Worm (Caenorhabditis elegans) whole organism, L3 larva: ENCODE results near the gene dmd-6.

Experiments used
- R02D3.7 ChIP-seq: fragments of 150-350 bp; optimal IDR thresholded peaks from 2 replicates; lab custom pipeline; 2014; ENCODE audit warnings: missing biosample characterization, missing genetic modification characterization
- aly-2 ChIP-seq: fragments of 150-350 bp; optimal IDR thresholded peaks from 2 replicates; lab custom pipeline; 2014; ENCODE audit warnings: missing biosample characterization, missing genetic modification characterization
- ama-1 ChIP-seq: fragments of 150-350 bp; optimal IDR thresholded peaks from 2 replicates; lab custom pipeline; 2018
- ceh-16 ChIP-seq: sonication (generic microtip); optimal IDR thresholded peaks from 2 replicates; lab custom pipeline; 2017; ENCODE audit warnings: missing biosample characterization, missing genetic modification characterization
- ceh-28 ChIP-seq: fragments of 150-350 bp; optimal IDR thresholded peaks from 2 replicates; lab custom pipeline; 2014; ENCODE audit warnings: missing biosample characterization, missing genetic modification reagents, missing genetic modification characterization
- ceh-82 ChIP-seq: fragments of 150-350 bp; optimal IDR thresholded peaks from 2 replicates; lab custom pipeline; 2014; ENCODE audit warnings: missing biosample characterization, missing genetic modification characterization
- egl-27 ChIP-seq: sonication (generic microtip); optimal IDR thresholded peaks from 4 replicates; lab custom pipeline; 2017; ENCODE audit warnings: missing biosample characterization, missing genetic modification reagents, missing genetic modification characterization
- elt-1 ChIP-seq: fragments of 150-350 bp; optimal IDR thresholded peaks from 2 replicates; lab custom pipeline; 2014; ENCODE audit warnings: missing biosample characterization, missing genetic modification characterization
- elt-2 ChIP-seq: sonication (generic microtip); optimal IDR thresholded peaks from 2 replicates; lab custom pipeline; 2016; ENCODE audit warnings: missing genetic modification reagents, mild to moderate bottlenecking, missing genetic modification characterization, missing compliant biosample characterization
- elt-3 ChIP-seq, 3 experiments: fragments of 150-350 bp in 1 of 3; sonication (generic microtip) in 2 of 3; optimal IDR thresholded peaks; 2 replicates in 2 of 3; 4 replicates in 1 of 3; lab custom pipeline; 2014 to 2017; ENCODE audit warnings: missing biosample characterization in 3 of 3, missing genetic modification characterization in 3 of 3
- fkh-10 ChIP-seq: sonication (generic microtip); optimal IDR thresholded peaks from 2 replicates; lab custom pipeline; 2017; ENCODE audit warnings: missing biosample characterization, missing genetic modification reagents, missing genetic modification characterization
- fos-1 ChIP-seq: fragments of 150-350 bp; optimal IDR thresholded peaks from 2 replicates; lab custom pipeline; 2014; ENCODE audit warnings: missing biosample characterization, missing genetic modification characterization
- jun-1 ChIP-seq: fragments of 150-350 bp; optimal IDR thresholded peaks from 2 replicates; lab custom pipeline; 2014; ENCODE audit warnings: missing biosample characterization, missing genetic modification reagents, missing genetic modification characterization
- lin-15B ChIP-seq: fragments of 150-350 bp; optimal IDR thresholded peaks from 2 replicates; lab custom pipeline; 2014; ENCODE audit warnings: missing biosample characterization, missing genetic modification characterization
- lin-39 ChIP-seq: fragments of 150-350 bp; optimal IDR thresholded peaks from 2 replicates; lab custom pipeline; 2018; ENCODE audit warnings: missing biosample characterization, missing genetic modification reagents, missing genetic modification characterization
- mdl-1 ChIP-seq: fragments of 150-350 bp; optimal IDR thresholded peaks from 2 replicates; lab custom pipeline; 2014; ENCODE audit warnings: missing biosample characterization, missing genetic modification characterization
- mml-1 ChIP-seq: fragments of 150-350 bp; sonication (generic microtip); optimal IDR thresholded peaks from 3 replicates; lab custom pipeline; 2014; ENCODE audit warnings: missing biosample characterization, missing genetic modification characterization
- nfya-1 ChIP-seq: sonication (generic microtip); optimal IDR thresholded peaks from 2 replicates; lab custom pipeline; 2017; ENCODE audit warnings: missing genetic modification characterization, mild to moderate bottlenecking, missing compliant biosample characterization, antibody characterized with exemption, moderate library complexity; ENCODE audit not compliant: insufficient read depth
- nhr-11 ChIP-seq: fragments of 150-350 bp; optimal IDR thresholded peaks from 2 replicates; lab custom pipeline; 2014; ENCODE audit warnings: missing biosample characterization, missing genetic modification characterization
- nhr-23 ChIP-seq: fragments of 150-350 bp; optimal IDR thresholded peaks from 2 replicates; lab custom pipeline; 2014; ENCODE audit warnings: missing biosample characterization, missing genetic modification reagents, missing genetic modification characterization
- nhr-25 ChIP-seq: sonication (generic microtip); optimal IDR thresholded peaks from 2 replicates; lab custom pipeline; 2017; ENCODE audit warnings: missing biosample characterization, missing genetic modification characterization
- nhr-43 ChIP-seq: sonication (generic microtip); optimal IDR thresholded peaks from 2 replicates; lab custom pipeline; 2016; ENCODE audit warnings: mild to moderate bottlenecking, missing genetic modification characterization, missing compliant biosample characterization; ENCODE audit not compliant: poor library complexity, severe bottlenecking
- pha-4 ChIP-seq: fragments of 150-350 bp; optimal IDR thresholded peaks from 2 replicates; lab custom pipeline; 2014; ENCODE audit warnings: missing biosample characterization, missing genetic modification reagents, missing genetic modification characterization
- pqm-1 ChIP-seq: fragments of 150-350 bp; optimal IDR thresholded peaks from 2 replicates; lab custom pipeline; 2017; ENCODE audit warnings: missing biosample characterization, missing genetic modification characterization, inconsistent platforms
- skn-1 ChIP-seq: fragments of 150-350 bp; optimal IDR thresholded peaks from 2 replicates; lab custom pipeline; 2014; ENCODE audit warnings: missing biosample characterization, missing genetic modification characterization
- tbx-2 ChIP-seq: sonication (generic microtip); optimal IDR thresholded peaks from 2 replicates; lab custom pipeline; 2016; ENCODE audit warnings: mild to moderate bottlenecking, missing genetic modification characterization, missing compliant biosample characterization
- unc-62 ChIP-seq: fragments of 150-350 bp; sonication (generic microtip); optimal IDR thresholded peaks from 4 replicates; lab custom pipeline; 2014; ENCODE audit warnings: missing biosample characterization, missing genetic modification reagents, missing genetic modification characterization
- zag-1 ChIP-seq: fragments of 150-350 bp; optimal IDR thresholded peaks from 2 replicates; lab custom pipeline; 2014; ENCODE audit warnings: missing biosample characterization, missing genetic modification characterization
- ztf-11 ChIP-seq: fragments of 150-350 bp; optimal IDR thresholded peaks from 2 replicates; lab custom pipeline; 2014; ENCODE audit warnings: missing biosample characterization, missing genetic modification characterization
- ztf-4 ChIP-seq: fragments of 150-350 bp; optimal IDR thresholded peaks from 2 replicates; lab custom pipeline; 2014; ENCODE audit warnings: missing biosample characterization, missing genetic modification characterization

dmd-6 gene

ce11 chrIV:14612547-14613329, 3.7 kb upstream of the dmd-6 start:
- peak; percentile 40 for TF ChIP-seq jun-1 (tag; lab: Kevin White, UChicago)
- TF ChIP-seq elt-3 (tag; optimal IDR thresholded peaks at IDR 0.05; lab: Kevin White, UChicago) = peak in 1 of 3 experiments; percentile 57
- peak; percentile 68 for TF ChIP-seq elt-2 (tag; lab: Kevin White, UChicago)
- peak; percentile 5 for TF ChIP-seq nhr-43 (tag; lab: Kevin White, UChicago)
- TF ChIP-seq fos-1 = no peak
- TF ChIP-seq nhr-25 (tag; lab: Kevin White, UChicago) = peak; percentile 32
- no peak for TF ChIP-seq skn-1
- TF ChIP-seq mdl-1 (tag; lab: Kevin White, UChicago) = peak; percentile 69
- TF ChIP-seq elt-1 = peak; percentile 19
- TF ChIP-seq ceh-82 (tag; lab: Kevin White, UChicago) = no peak
- TF ChIP-seq ama-1 (lab: Kevin White, UChicago) = peak; percentile 60
- peak; percentile 57 for TF ChIP-seq ceh-28 (tag; lab: Kevin White, UChicago)
- peak; percentile 24 for TF ChIP-seq nfya-1 (tag; lab: Kevin White, UChicago)
- TF ChIP-seq fkh-10 (GFP tag; lab: Kevin White, UChicago) = no peak
- TF ChIP-seq pqm-1 (tag; lab: Kevin White, UChicago) = peak; percentile 54

DNA sequence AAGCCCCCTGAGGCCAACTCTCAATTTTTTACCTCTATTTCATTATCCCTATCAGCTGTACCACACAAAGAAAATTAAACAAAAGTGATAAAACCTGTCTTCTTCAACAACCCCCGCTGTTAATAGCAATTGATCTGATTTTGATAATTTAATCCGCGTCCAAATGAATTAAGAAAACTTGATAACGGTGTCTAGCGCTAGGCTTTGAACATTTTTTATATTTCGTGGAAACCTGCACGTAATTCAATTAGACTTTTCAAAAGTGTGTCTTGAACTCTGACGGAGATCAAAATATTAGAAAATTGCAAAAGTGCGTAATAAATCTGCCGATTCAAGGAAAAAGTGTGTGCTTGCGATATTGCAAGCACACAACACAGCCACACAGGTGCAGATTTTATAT, 3.0 kb upstream of the dmd-6 start:
- no peak for TF ChIP-seq mdl-1 (tag; lab: Kevin White, UChicago)
- peak; percentile 6 for TF ChIP-seq nhr-23 (tag; lab: Kevin White, UChicago)
- TF ChIP-seq ztf-11 (tag; lab: Kevin White, UChicago) = no peak
- TF ChIP-seq jun-1 (tag; lab: Kevin White, UChicago) = no peak
- no peak for TF ChIP-seq zag-1
- TF ChIP-seq nhr-43 (tag; lab: Kevin White, UChicago) = peak; percentile 72

ce11 chrIV:14614176-14614740, 2.1 kb upstream of the dmd-6 start:
- TF ChIP-seq nhr-25 (tag; lab: Kevin White, UChicago) = peak; percentile 65
- TF ChIP-seq nfya-1 (tag; lab: Kevin White, UChicago) = peak; percentile 42
- TF ChIP-seq tbx-2 (tag; lab: Kevin White, UChicago) = peak; percentile 23
- no peak for TF ChIP-seq mml-1 (tag; lab: Kevin White, UChicago)
- peak; percentile 65 for TF ChIP-seq nhr-11 (tag; lab: Kevin White, UChicago)
- peak; percentile 1 for TF ChIP-seq pha-4 (tag; lab: Kevin White, UChicago)
- TF ChIP-seq elt-3 (tag; optimal IDR thresholded peaks at IDR 0.05; lab: Kevin White, UChicago) = peak; percentile 55 to 82 (median 69)
- no peak for TF ChIP-seq fos-1
- TF ChIP-seq egl-27 = no peak
- TF ChIP-seq nhr-23 (tag; lab: Kevin White, UChicago) = peak; percentile 83
- no peak for TF ChIP-seq lin-15B
- TF ChIP-seq ama-1 (lab: Kevin White, UChicago) = peak; percentile 84
- TF ChIP-seq elt-2 (tag; lab: Kevin White, UChicago) = peak; percentile 11
- peak; percentile 91 for TF ChIP-seq nhr-43 (tag; lab: Kevin White, UChicago)
- peak; percentile 44 for TF ChIP-seq ztf-4 (tag; lab: Kevin White, UChicago)
- peak; percentile 8 for TF ChIP-seq R02D3.7 (tag; lab: Kevin White, UChicago)
- TF ChIP-seq unc-62 = peak; percentile 0

DNA sequence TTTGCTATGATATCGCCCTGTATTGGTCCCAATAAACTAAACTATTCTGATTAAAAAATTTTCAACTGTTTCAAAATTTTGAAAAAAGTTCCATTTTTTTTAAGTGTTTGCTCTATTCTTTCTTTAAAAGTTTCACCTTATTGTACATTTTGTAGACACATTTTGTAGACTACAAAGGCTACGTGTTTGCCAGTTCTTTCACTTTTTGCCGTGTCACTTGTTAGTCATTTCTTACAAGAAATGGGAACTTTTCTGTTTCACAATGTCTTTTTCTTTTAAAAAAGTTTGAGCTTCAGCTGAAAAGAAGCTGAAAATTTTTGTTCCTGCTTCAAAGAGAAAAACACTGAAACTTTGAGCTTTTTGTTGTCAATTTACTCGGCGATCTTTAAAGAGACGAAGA, 656 bp downstream of the dmd-6 start:
- no peak for TF ChIP-seq ceh-16 (tag; lab: Kevin White, UChicago)
- TF ChIP-seq lin-39 (tag; lab: Kevin White, UChicago) = no peak
- TF ChIP-seq ama-1 (lab: Kevin White, UChicago) = no peak

ce11 chrIV:14617498-14617897, 1.1 kb downstream of the dmd-6 start:
- TF ChIP-seq lin-15B (no peak), nhr-23 (tag; lab: Kevin White, UChicago) (no peak), elt-2 (tag; lab: Kevin White, UChicago) (peak; percentile 31), aly-2 (tag; lab: Kevin White, UChicago) (no peak), ama-1 (lab: Kevin White, UChicago) (peak; percentile 23), pha-4 (tag; lab: Kevin White, UChicago) (peak; percentile 59), ceh-16 (tag; lab: Kevin White, UChicago) (no peak)
